Fruit fly (Drosophila melanogaster): ENCODE results near the gene Klp68D.

- TF ChIP-seq h (optimal IDR thresholded peaks at IDR 0.05) (no peak), insv (optimal IDR thresholded peaks at IDR 0.05) (no peak)
Observed at dm6 chr3L:11800761-11801160, 5.3 kb downstream of the Klp68D start, which contains the start of gene Gcat.
